Fruit fly (Drosophila melanogaster): Measurements from ENCODE around the gene mge.

The mge gene

DNA sequence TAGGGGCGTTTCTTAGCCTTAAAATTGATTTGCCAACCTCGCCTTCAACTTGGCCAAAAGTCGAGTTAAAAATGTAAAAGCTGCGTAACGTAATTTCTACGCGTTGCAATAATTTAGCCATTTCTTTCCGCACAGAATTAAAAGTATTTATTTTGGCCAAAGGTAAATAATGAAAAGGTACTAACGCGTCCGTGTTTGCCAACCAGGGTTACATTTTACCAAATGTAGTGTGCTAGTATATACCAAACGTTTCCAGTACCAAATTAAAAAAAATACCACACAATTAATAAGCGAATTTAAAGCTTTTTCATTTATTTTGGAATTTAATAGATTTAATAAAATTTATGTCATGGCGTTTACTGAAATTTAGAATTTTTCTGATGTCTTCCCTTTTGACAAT, 10.8 kb downstream of the mge start, which contains the start of gene Ccz1 (continued):
- TF ChIP-seq D (optimal IDR thresholded peaks at IDR 0.05) (no peak), D (GFP tag; optimal IDR thresholded peaks at IDR 0.05) (peak; percentile 21), Adf1 (GFP tag; IDR thresholded peaks at IDR 0.05) (no peak), gce (GFP tag; IDR thresholded peaks at IDR 0.05) (no peak), eyg (GFP tag; optimal IDR thresholded peaks at IDR 0.05) (peak; percentile 69), ac (GFP tag; optimal IDR thresholded peaks at IDR 0.05) (peak; percentile 7), CG10366 (GFP tag; IDR thresholded peaks at IDR 0.05) (no peak), CG8290 (GFP tag; optimal IDR thresholded peaks at IDR 0.05) (peak; percentile 67), CG8290 (tag; optimal IDR thresholded peaks at IDR 0.05) (peak; percentile 56 to 82), ttk (GFP tag; IDR thresholded peaks at IDR 0.05) (no peak), CG8924 (tag; optimal IDR thresholded peaks at IDR 0.05) (peak; percentile 39), Meics (GFP tag; optimal IDR thresholded peaks at IDR 0.05) (peak; percentile 64), CG16815 (GFP tag; optimal IDR thresholded peaks at IDR 0.05) (peak; percentile 5), jumu (GFP tag; optimal IDR thresholded peaks at IDR 0.05) (peak; percentile 61), Dip3 (GFP tag; optimal IDR thresholded peaks at IDR 0.05) (peak; percentile 56), CG7928 (GFP tag; optimal IDR thresholded peaks at IDR 0.05) (peak; percentile 87), nom (GFP tag; optimal IDR thresholded peaks at IDR 0.05) (peak; percentile 36), dysf (GFP tag; IDR thresholded peaks at IDR 0.05) (no peak), vnd (GFP tag; IDR thresholded peaks at IDR 0.05; ENCODE audit: partially characterized antibody) (no peak), MTF-1 (GFP tag; optimal IDR thresholded peaks at IDR 0.05; ENCODE audit: borderline replicate concordance) (peak; percentile 76), CG12659 (GFP tag; optimal IDR thresholded peaks at IDR 0.05) (peak; percentile 93), CG13775 (GFP tag; optimal IDR thresholded peaks at IDR 0.05) (peak; percentile 30), CG15514 (GFP tag; optimal IDR thresholded peaks at IDR 0.05) (peak; percentile 58), odd (GFP tag; optimal IDR thresholded peaks at IDR 0.05) (no peak), ems (GFP tag; optimal IDR thresholded peaks at IDR 0.05) (peak; percentile 47), Max (GFP tag; optimal IDR thresholded peaks at IDR 0.05) (peak; percentile 67), Dfd (GFP tag; optimal IDR thresholded peaks at IDR 0.05) (no peak), da (GFP tag; optimal IDR thresholded peaks at IDR 0.05) (peak; percentile 40), CG10431 (GFP tag; optimal IDR thresholded peaks at IDR 0.05) (peak; percentile 38), Lim3 (GFP tag; IDR thresholded peaks at IDR 0.05) (no peak), sens (GFP tag) (peak; percentile 90), CG3726 (GFP tag; IDR thresholded peaks at IDR 0.05) (no peak), Antp (GFP tag; optimal IDR thresholded peaks at IDR 0.05) (peak; percentile 61), chinmo (GFP tag; IDR thresholded peaks at IDR 0.05; ENCODE audit: partially characterized antibody) (no peak), CG14014 (GFP tag; IDR thresholded peaks at IDR 0.05) (no peak), hbn (GFP tag; IDR thresholded peaks at IDR 0.05; ENCODE audit: partially characterized antibody) (no peak), CG3065 (GFP tag; optimal IDR thresholded peaks at IDR 0.05) (peak; percentile 42), stwl (tag; optimal IDR thresholded peaks at IDR 0.05) (peak; percentile 70), Rx (GFP tag; IDR thresholded peaks at IDR 0.05) (no peak), Dp (GFP tag; optimal IDR thresholded peaks at IDR 0.05) (peak; percentile 41), CG8281 (tag; optimal IDR thresholded peaks at IDR 0.05) (peak; percentile 18), CG7271 (tag; optimal IDR thresholded peaks at IDR 0.05) (no peak), CG3281 (GFP tag; optimal IDR thresholded peaks at IDR 0.05) (peak; percentile 79), bcd (GFP tag; optimal IDR thresholded peaks at IDR 0.05) (peak; percentile 71), CG33557 (GFP tag; optimal IDR thresholded peaks at IDR 0.05) (peak; percentile 63), Fer1 (GFP tag; optimal IDR thresholded peaks at IDR 0.05) (peak; percentile 54), CG31441 (GFP tag; IDR thresholded peaks at IDR 0.05) (no peak), CG32772 (GFP tag; IDR thresholded peaks at IDR 0.05) (no peak), CG1233 (GFP tag; optimal IDR thresholded peaks at IDR 0.05) (peak; percentile 63), nerfin-2 (GFP tag; IDR thresholded peaks at IDR 0.05; ENCODE audit: partially characterized antibody) (no peak), dan (GFP tag; IDR thresholded peaks at IDR 0.05) (no peak), Asciz (GFP tag; optimal IDR thresholded peaks at IDR 0.05) (peak; percentile 68)

All from whole organism, embryonic.